Worm (Caenorhabditis elegans) whole organism, dauer: Measurements from ENCODE around the gene str-254.

Source experiments
- unc-62 ChIP-seq: sonication (generic microtip); optimal IDR thresholded peaks from 2 replicates; lab custom pipeline; 2017; ENCODE audit warnings: missing biosample characterization, missing genetic modification reagents, missing genetic modification characterization

str-254 gene

DNA sequence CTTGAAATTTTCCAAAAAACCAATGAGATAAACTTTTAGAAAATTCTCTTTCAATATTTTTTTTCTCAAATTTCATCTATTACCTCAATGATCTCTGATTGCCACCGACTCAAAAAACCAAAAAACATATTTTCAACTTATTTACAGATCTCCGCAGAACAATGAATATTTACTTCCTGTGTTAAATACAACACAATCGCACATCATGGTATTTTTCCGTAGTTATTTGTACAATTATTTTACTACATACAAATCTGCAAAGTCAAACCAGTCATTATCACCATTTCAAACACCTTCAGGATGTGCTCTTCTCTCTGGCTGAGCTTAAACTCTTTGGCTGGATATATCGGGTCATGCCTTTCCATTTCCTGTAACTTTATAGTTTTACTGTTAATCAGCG, 12.7 kb upstream of the str-254 start, which contains the start of gene str-108:
Gene str-108, plus strand, starts transcription at position 301 of the 400 bp plus-strand sequence.
- no peak for TF ChIP-seq unc-62

- TF ChIP-seq unc-62 = no peak
These were observed 10.4 kb upstream of the str-254 start, which contains the start of gene F10A3.12 for ce11 chrV:16163719-16164118. TSS of gene F10A3.12 (plus strand) at chrV:16164019.

DNA sequence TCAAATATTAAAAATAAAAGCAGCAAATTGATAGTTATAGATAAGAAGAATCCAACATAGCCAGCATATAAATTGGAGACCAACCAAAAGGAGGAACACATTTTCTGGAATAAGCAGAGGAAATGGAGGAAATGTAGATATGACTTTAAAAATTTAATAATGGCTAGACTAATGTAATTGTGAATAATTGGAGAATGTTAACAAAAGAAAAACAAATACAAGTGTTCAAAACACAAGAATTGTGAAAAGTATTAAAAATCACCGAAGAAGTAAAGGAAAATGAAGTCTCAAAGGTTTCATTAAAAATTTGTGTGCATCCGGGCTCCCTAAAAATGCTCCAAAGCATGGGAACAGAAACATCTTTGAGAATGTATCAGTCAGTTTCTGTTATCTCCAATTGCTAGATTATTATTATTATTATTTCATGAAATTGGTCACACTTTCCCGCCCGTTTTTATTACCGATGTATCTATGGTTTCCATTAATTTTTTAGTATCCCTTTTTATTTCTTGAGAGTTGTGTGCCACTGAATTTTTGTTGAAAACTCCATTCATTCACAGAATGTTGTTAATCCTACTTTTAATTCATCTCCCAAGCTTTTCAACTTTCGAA, 9.0 kb upstream of the str-254 start, which contains the start of the genes str-109 and F10A3.11:
Gene str-109, minus strand, starts transcription at position 101 of the 612 bp plus-strand sequence.
Gene F10A3.11, plus strand, starts transcription at position 562 of the 612 bp plus-strand sequence.
- TF ChIP-seq unc-62 = no peak

DNA sequence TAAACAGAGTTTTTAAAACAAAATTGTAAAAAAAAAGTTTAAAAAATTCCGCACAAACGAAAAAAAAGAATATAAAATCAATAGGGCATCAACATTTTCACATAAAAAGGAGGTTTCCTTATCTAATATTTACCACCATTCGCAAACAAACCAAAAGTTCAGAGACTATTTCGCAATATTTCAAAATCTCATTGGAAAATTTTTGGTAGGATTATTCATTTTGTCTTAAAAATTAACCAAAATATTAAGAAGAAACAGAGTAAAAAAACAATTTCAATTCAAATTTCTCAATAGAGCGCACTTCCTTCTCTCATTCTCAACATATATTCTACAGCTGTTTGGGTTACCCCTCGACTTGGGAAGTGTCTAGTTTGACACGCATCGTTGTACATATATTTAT, 6.8 kb upstream of the str-254 start:
- TF ChIP-seq unc-62 = no peak

DNA sequence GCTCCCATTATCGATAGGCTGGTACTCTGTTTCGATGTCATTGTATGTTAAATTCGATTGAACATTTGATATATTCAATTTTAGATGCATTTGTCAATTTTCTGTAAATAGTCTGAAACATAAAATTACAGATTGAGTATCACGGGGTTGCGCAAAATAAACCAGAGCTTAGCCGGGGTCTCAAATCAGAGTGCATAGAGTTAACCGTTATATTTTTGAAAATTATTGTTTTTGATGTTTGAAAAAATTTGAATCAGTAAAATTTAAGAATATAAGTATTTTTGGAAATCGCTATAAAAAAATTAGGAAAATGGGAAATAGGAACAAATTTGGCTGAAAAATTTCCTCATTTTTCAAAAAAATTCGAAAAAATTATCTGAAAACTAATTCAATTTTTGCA, 6.3 kb upstream of the str-254 start, which contains the start of gene F10A3.17:
Gene F10A3.17, minus strand, starts transcription at position 101 of the 400 bp plus-strand sequence.
- TF ChIP-seq unc-62 = no peak

- TF ChIP-seq unc-62 = no peak
These were observed 5.1 kb upstream of the str-254 start, which contains the start of gene str-99 for ce11 chrV:16158391-16158790. TSS of gene str-99 (minus strand) at chrV:16158491.

ce11 chrV:16155111-16155510, 1.8 kb upstream of the str-254 start, which contains the start of gene str-97:
TSS of gene str-97 (minus strand) at chrV:16155211.
- TF ChIP-seq unc-62 = no peak

DNA sequence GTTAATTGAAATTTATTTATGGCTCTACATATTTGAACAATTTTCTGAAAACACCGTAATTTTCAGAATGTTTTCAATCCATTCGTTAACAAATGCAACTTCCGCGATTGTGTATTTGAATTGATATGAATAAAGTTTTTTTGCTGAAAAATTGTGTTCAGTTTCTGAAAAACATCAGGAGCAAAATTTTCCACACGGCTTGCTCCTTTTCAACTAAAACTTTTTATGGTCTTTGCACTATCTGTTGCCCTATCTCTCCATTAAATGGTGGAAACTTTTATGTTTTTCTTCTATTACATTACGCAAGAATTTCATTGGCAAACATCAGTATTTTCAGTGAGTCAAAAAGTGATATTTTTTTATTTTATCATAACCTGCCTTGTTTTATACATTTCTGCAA, 4.5 kb downstream of the str-254 start, which contains the start of gene F10A3.4:
Gene F10A3.4, plus strand, starts transcription at position 301 of the 400 bp plus-strand sequence.
- no peak for TF ChIP-seq unc-62

- no peak for TF ChIP-seq unc-62
These were observed 8.3 kb downstream of the str-254 start for ce11 chrV:16145009-16145408.

ce11 chrV:16143066-16143581, 10.2 kb downstream of the str-254 start, which contains the start of gene fbxa-88:
TSS of gene fbxa-88 (minus strand) at chrV:16143116.
- no peak for TF ChIP-seq unc-62

ce11 chrV:16142371-16142770, 10.9 kb downstream of the str-254 start, which contains the start of gene fbxa-18:
TSS of gene fbxa-18 (plus strand) at chrV:16142671.
- no peak for TF ChIP-seq unc-62

DNA sequence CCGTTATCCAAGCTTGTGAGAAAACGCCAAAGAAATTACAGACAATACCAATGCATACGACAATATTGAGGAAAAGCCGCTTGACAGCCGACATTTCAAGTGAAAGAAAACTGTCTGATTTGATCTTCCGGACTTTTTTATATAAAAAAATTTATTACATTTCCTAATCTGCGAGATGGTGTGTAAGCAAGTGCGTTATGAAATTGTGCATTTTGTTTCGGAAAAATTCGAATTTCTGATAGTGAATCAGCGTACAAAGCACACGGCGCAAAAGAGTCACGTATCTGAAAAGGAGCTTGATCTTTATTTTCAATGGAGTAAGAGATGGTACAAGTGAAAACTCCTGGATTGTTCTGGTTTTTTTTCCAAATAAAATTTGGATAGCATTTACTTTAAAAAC, 12.2 kb downstream of the str-254 start, which contains the start of gene clc-32:
Gene clc-32, minus strand, starts transcription at position 101 of the 400 bp plus-strand sequence.
- TF ChIP-seq unc-62 = no peak

DNA sequence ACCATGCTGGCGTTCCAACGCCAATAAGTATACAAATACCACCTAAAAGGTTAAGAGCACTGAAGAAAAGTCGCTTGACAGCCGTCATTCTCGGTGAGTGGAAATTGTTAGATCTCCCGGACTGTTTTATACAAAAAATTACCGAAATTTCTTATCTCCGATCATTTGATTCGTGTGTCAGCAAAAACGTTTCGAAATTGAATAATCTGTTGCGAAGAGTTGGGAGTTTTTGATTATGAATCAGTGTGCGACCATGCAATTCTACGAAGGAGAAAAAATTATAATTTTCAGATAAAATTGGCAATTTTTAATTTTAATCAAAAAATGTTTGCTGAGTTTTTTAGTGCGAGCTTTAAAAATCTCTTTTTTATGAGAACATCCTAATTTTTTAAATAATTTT, 13.7 kb downstream of the str-254 start, which contains the start of gene clc-11:
Gene clc-11, minus strand, starts transcription at position 101 of the 400 bp plus-strand sequence.
- no peak for TF ChIP-seq unc-62

DNA sequence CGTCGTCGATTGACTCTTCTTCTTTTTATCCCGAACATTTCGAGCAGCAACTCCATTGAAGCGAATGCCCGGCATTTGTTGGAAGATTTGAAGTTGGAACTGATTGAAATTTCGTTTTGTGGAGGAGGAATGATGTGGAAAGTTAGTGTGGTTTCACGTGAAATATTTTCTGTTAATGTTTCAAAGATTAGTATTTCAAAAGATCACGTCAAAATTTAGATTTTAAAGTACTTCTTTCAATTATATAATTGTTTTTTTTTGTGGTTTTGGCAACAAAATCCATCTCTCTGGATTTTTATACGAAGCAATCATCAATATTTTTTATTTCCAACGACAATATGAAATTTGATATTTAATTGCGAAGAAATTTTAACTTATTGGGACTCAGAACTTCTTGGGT, 16.2 kb downstream of the str-254 start, which contains the start of gene F44G3.7:
Gene F44G3.7, minus strand, starts transcription at position 101 of the 400 bp plus-strand sequence.
- TF ChIP-seq unc-62 = no peak

ce11 chrV:16132705-16133104, 20.6 kb downstream of the str-254 start, which contains the start of gene fbxa-144:
TSS of gene fbxa-144 (minus strand) at chrV:16132805.
- no peak for TF ChIP-seq unc-62

DNA sequence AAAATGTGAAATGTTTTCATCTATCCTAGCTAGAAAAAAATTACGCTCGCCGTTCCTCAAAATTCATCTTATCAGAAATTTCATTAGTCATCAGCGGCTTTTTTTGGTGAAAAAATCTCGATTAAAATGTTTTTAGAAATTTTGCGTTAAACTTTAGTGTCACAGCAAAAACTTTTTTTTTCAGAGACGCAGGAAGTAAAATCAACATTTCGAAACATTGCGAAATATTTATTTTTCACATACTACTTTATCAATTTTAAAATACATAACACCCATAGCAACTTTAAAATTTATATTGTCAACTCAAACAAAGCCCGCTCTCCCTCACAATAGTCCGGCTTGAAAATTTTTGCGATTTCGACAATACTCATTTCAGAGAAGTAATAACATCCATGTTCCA, 21.1 kb downstream of the str-254 start:
- TF ChIP-seq unc-62 = no peak

- no peak for TF ChIP-seq unc-62
These were observed 22.0 kb downstream of the str-254 start, which contains the start of gene fbxa-142 for ce11 chrV:16131249-16131648. TSS of gene fbxa-142 (minus strand) at chrV:16131349.
